Fruit fly (Drosophila melanogaster) whole organism, pupa: ENCODE results near the gene Bcat.

ENCODE experiments used
- CG10348 ChIP-seq: fragments of 200-800 bp; sonication (Bioruptor generic); IDR thresholded peaks from 2 replicates; pipeline ENCODE4 v1.3.6; 2022; ENCODE audit warnings: missing biosample characterization, missing genetic modification characterization
- CG13204 ChIP-seq: fragments of 200-800 bp; sonication (Bioruptor generic); optimal IDR thresholded peaks from 2 replicates; lab custom pipeline; 2018; ENCODE audit warnings: missing biosample characterization, mild to moderate bottlenecking, missing genetic modification characterization, moderate library complexity
- CG34367 ChIP-seq: fragments of 200-800 bp; sonication (Bioruptor generic); optimal IDR thresholded peaks from 2 replicates; lab custom pipeline; 2018; ENCODE audit warnings: missing biosample characterization, mild to moderate bottlenecking, missing genetic modification characterization
- CG4496 ChIP-seq: fragments of 200-800 bp; sonication (Bioruptor generic); IDR thresholded peaks from 3 replicates; pipeline ENCODE4 v1.3.6; 2022; ENCODE audit warnings: missing biosample characterization, missing genetic modification characterization
- CG8159 ChIP-seq: fragments of 200-800 bp; sonication (Bioruptor generic); optimal IDR thresholded peaks from 3 replicates; lab custom pipeline; 2018; ENCODE audit warnings: missing biosample characterization, mild to moderate bottlenecking, missing genetic modification characterization, moderate library complexity
- CG8301 ChIP-seq: fragments of 200-800 bp; sonication (Bioruptor generic); optimal IDR thresholded peaks from 2 replicates; lab custom pipeline; 2018; ENCODE audit warnings: missing biosample characterization, mild to moderate bottlenecking, missing genetic modification characterization
- CG9948 ChIP-seq: fragments of 200-800 bp; sonication (Bioruptor generic); optimal IDR thresholded peaks from 2 replicates; lab custom pipeline; 2018; ENCODE audit warnings: missing biosample characterization, mild to moderate bottlenecking, missing genetic modification characterization, moderate library complexity
- D1 ChIP-seq: fragments of 200-800 bp; sonication (Bioruptor generic); optimal IDR thresholded peaks from 2 replicates; lab custom pipeline; 2018; ENCODE audit warnings: missing biosample characterization, mild to moderate bottlenecking, missing genetic modification characterization, moderate library complexity
- Ets98B ChIP-seq: fragments of 200-800 bp; sonication (Bioruptor generic); IDR thresholded peaks from 2 replicates; pipeline ENCODE4 v1.3.6; 2022; ENCODE audit warnings: missing biosample characterization, missing genetic modification characterization
- Pif1A ChIP-seq: fragments of 200-800 bp; sonication (Bioruptor generic); optimal IDR thresholded peaks from 3 replicates; lab custom pipeline; 2016; ENCODE audit warnings: missing biosample characterization, missing genetic modification characterization
- Snoo ChIP-seq: fragments of 200-800 bp; sonication (Bioruptor generic); optimal IDR thresholded peaks from 3 replicates; lab custom pipeline; 2017; ENCODE audit warnings: missing biosample characterization, mild to moderate bottlenecking, missing genetic modification characterization, inconsistent platforms
- gl ChIP-seq: fragments of 200-800 bp; sonication (Bioruptor generic); optimal IDR thresholded peaks from 2 replicates; lab custom pipeline; 2018; ENCODE audit warnings: missing biosample characterization, mild to moderate bottlenecking, missing genetic modification characterization
- rn ChIP-seq: fragments of 200-800 bp; sonication (Bioruptor generic); IDR thresholded peaks from 2 replicates; pipeline ENCODE4 v1.3.6; 2022; ENCODE audit warnings: missing biosample characterization, missing genetic modification characterization

- TF ChIP-seq CG8159 (tag; lab: Kevin White, UChicago) (no peak), gl (tag; lab: Kevin White, UChicago) (no peak), rn (0 out of 2 replicates have a peak, but pooled peaks have one; percentile 51), CG4496 (peak; percentile 73), D1 (tag; lab: Kevin White, UChicago) (no peak), Pif1A (GFP tag; lab: Kevin White, UChicago) (no peak), Snoo (tag; lab: Kevin White, UChicago) (no peak), Ets98B (GFP tag; lab: Robert Waterston, UW) (peak; percentile 50; the same call in 1 of the 2 replicates), CG34367 (tag; lab: Kevin White, UChicago) (no peak), CG13204 (GFP tag; lab: Kevin White, UChicago) (no peak), CG8301 (tag; lab: Kevin White, UChicago) (no peak), CG10348 (no peak), CG9948 (tag; lab: Kevin White, UChicago) (no peak)
These were observed 716 bp upstream of the Bcat start for dm6 chrX:13395988-13396377.
